Worm (Caenorhabditis elegans) whole organism, L1 larva: ENCODE data around the gene sro-1.

ENCODE experiments used
- C04F5.9 ChIP-seq: sonication (generic microtip); optimal IDR thresholded peaks from 2 replicates; lab custom pipeline; 2016; ENCODE audit warnings: missing genetic modification characterization, missing compliant biosample characterization
- C16A3.4 ChIP-seq: fragments of 150-350 bp; optimal IDR thresholded peaks from 2 replicates; lab custom pipeline; 2014; ENCODE audit warnings: missing biosample characterization, missing genetic modification characterization
- C34B4.2 ChIP-seq: sonication (generic microtip); optimal IDR thresholded peaks from 2 replicates; lab custom pipeline; 2017; ENCODE audit warnings: mild to moderate bottlenecking, missing genetic modification characterization, missing compliant biosample characterization
- F16B12.6 ChIP-seq: fragments of 150-350 bp; optimal IDR thresholded peaks from 2 replicates; lab custom pipeline; 2014; ENCODE audit warnings: missing biosample characterization, missing genetic modification characterization
- Y116A8C.19 ChIP-seq: sonication (generic microtip); optimal IDR thresholded peaks from 2 replicates; lab custom pipeline; 2016; ENCODE audit warnings: missing compliant biosample characterization, missing genetic modification characterization, borderline replicate concordance
- aha-1 ChIP-seq: fragments of 150-350 bp; optimal IDR thresholded peaks from 2 replicates; lab custom pipeline; 2014; ENCODE audit warnings: missing biosample characterization, missing genetic modification characterization
- alr-1 ChIP-seq: fragments of 200-800 bp; sonication (Bioruptor generic); optimal IDR thresholded peaks from 2 replicates; lab custom pipeline; 2018; ENCODE audit warnings: borderline replicate concordance, mild to moderate bottlenecking, missing genetic modification characterization, missing compliant biosample characterization
- ama-1 ChIP-seq: fragments of 150-350 bp; optimal IDR thresholded peaks from 2 replicates; lab custom pipeline; 2014
- blmp-1 ChIP-seq: fragments of 150-350 bp; optimal IDR thresholded peaks from 2 replicates; lab custom pipeline; 2014; ENCODE audit warnings: missing biosample characterization, missing genetic modification characterization
- ceh-63 ChIP-seq: fragments of 200-800 bp; sonication (Bioruptor generic); optimal IDR thresholded peaks from 2 replicates; lab custom pipeline; 2018; ENCODE audit warnings: mild to moderate bottlenecking, missing genetic modification characterization, missing compliant biosample characterization
- ceh-90 ChIP-seq: sonication (generic microtip); optimal IDR thresholded peaks from 2 replicates; lab custom pipeline; 2016; ENCODE audit warnings: missing genetic modification characterization, missing compliant biosample characterization
- ces-1 ChIP-seq: fragments of 150-350 bp; optimal IDR thresholded peaks from 2 replicates; lab custom pipeline; 2014; ENCODE audit warnings: missing biosample characterization, missing genetic modification reagents, missing genetic modification characterization
- dpl-1 ChIP-seq, 3 experiments: fragments of 150-350 bp in 2 of 3; sonication (generic microtip) in 1 of 3; optimal IDR thresholded peaks; 2 replicates each; lab custom pipeline; 2014 to 2017; ENCODE audit warnings: missing biosample characterization in 3 of 3, missing genetic modification characterization in 3 of 3, missing genetic modification reagents in 3 of 3
- dsc-1 ChIP-seq: sonication (generic microtip); optimal IDR thresholded peaks from 2 replicates; lab custom pipeline; 2016; ENCODE audit warnings: mild to moderate bottlenecking, missing genetic modification characterization, missing compliant biosample characterization
- efl-3 ChIP-seq: fragments of 200-800 bp; sonication (Bioruptor generic); optimal IDR thresholded peaks from 2 replicates; lab custom pipeline; 2018; ENCODE audit warnings: mild to moderate bottlenecking, missing genetic modification characterization, missing compliant biosample characterization
- egl-27 ChIP-seq, 2 experiments: fragments of 150-350 bp in 1 of 2; sonication (generic microtip); optimal IDR thresholded peaks; 3 replicates each; lab custom pipeline; 2017 to 2018; ENCODE audit warnings: missing biosample characterization in 2 of 2, missing genetic modification characterization in 2 of 2, missing genetic modification reagents in 2 of 2
- elt-2 ChIP-seq: sonication (generic microtip); optimal IDR thresholded peaks from 2 replicates; lab custom pipeline; 2016; ENCODE audit warnings: missing genetic modification characterization, mild to moderate bottlenecking, inconsistent platforms, missing compliant biosample characterization, missing genetic modification reagents
- elt-3 ChIP-seq, 6 experiments: fragments of 150-350 bp in 1 of 6; sonication (generic microtip); optimal IDR thresholded peaks; 2 replicates each; lab custom pipeline; 2017 to 2018; ENCODE audit warnings: missing biosample characterization in 6 of 6, missing genetic modification characterization in 6 of 6, inconsistent platforms in 1 of 6
- fkh-4 ChIP-seq: sonication (generic microtip); optimal IDR thresholded peaks from 2 replicates; lab custom pipeline; 2016; ENCODE audit warnings: missing compliant biosample characterization, missing genetic modification characterization, borderline replicate concordance
- fkh-8 ChIP-seq: sonication (generic microtip); optimal IDR thresholded peaks from 2 replicates; lab custom pipeline; 2016; ENCODE audit warnings: mild to moderate bottlenecking, missing genetic modification characterization, missing compliant biosample characterization
- fos-1 ChIP-seq: fragments of 150-350 bp; optimal IDR thresholded peaks from 2 replicates; lab custom pipeline; 2014; ENCODE audit warnings: missing biosample characterization, missing genetic modification characterization
- grh-1 ChIP-seq: fragments of 200-800 bp; sonication (Bioruptor generic); IDR thresholded peaks from 2 replicates; pipeline ENCODE4 v1.3.6; 2022; ENCODE audit warnings: missing genetic modification reagents, missing genetic modification characterization, missing compliant biosample characterization
- isw-1 ChIP-seq: fragments of 200-800 bp; sonication (Bioruptor generic); IDR thresholded peaks from 2 replicates; pipeline ENCODE4 v1.3.6; 2022; ENCODE audit warnings: missing genetic modification characterization, missing compliant biosample characterization
- lin-14 ChIP-seq: fragments of 200-800 bp; sonication (Bioruptor generic); optimal IDR thresholded peaks from 2 replicates; lab custom pipeline; 2018; ENCODE audit warnings: mild to moderate bottlenecking, missing genetic modification characterization, moderate library complexity, missing compliant biosample characterization
- lin-39 ChIP-seq: fragments of 150-350 bp; optimal IDR thresholded peaks from 2 replicates; lab custom pipeline; 2014; ENCODE audit warnings: missing biosample characterization, missing genetic modification reagents, missing genetic modification characterization
- lsy-2 ChIP-seq, 2 experiments: fragments of 150-350 bp; optimal IDR thresholded peaks; 2 replicates each; lab custom pipeline; 2014; ENCODE audit warnings: missing biosample characterization in 2 of 2, missing genetic modification characterization in 2 of 2
- mef-2 ChIP-seq: fragments of 150-350 bp; optimal IDR thresholded peaks from 2 replicates; lab custom pipeline; 2014; ENCODE audit warnings: missing biosample characterization, missing genetic modification characterization
- mep-1 ChIP-seq: fragments of 150-350 bp; optimal IDR thresholded peaks from 2 replicates; lab custom pipeline; 2014; ENCODE audit warnings: missing biosample characterization, missing genetic modification characterization
- nhr-11 ChIP-seq: fragments of 150-350 bp; optimal IDR thresholded peaks from 2 replicates; lab custom pipeline; 2014; ENCODE audit warnings: missing biosample characterization, missing genetic modification characterization
- nhr-19 ChIP-seq: fragments of 200-800 bp; sonication (Bioruptor generic); conservative IDR thresholded peaks from 2 replicates; pipeline ENCODE4 v1.3.6; 2022; ENCODE audit warnings: missing genetic modification characterization, missing compliant biosample characterization
- nhr-20 ChIP-seq: sonication (generic microtip); optimal IDR thresholded peaks from 2 replicates; lab custom pipeline; 2016; ENCODE audit warnings: mild to moderate bottlenecking, missing genetic modification characterization, missing compliant biosample characterization
- nhr-28 ChIP-seq: fragments of 150-350 bp; optimal IDR thresholded peaks from 2 replicates; lab custom pipeline; 2014; ENCODE audit warnings: missing biosample characterization, missing genetic modification characterization
- nhr-71 ChIP-seq: sonication (generic microtip); optimal IDR thresholded peaks from 2 replicates; lab custom pipeline; 2016; ENCODE audit warnings: mild to moderate bottlenecking, missing genetic modification characterization, moderate library complexity, missing compliant biosample characterization
- nhr-76 ChIP-seq: sonication (generic microtip); optimal IDR thresholded peaks from 2 replicates; lab custom pipeline; 2017; ENCODE audit warnings: missing biosample characterization, missing genetic modification characterization
- nhr-77 ChIP-seq: fragments of 150-350 bp; optimal IDR thresholded peaks from 2 replicates; lab custom pipeline; 2014; ENCODE audit warnings: missing biosample characterization, missing genetic modification characterization
- nhr-85 ChIP-seq: sonication (generic microtip); peaks from one replicate; lab custom pipeline; 2016; ENCODE audit warnings: missing genetic modification characterization, inconsistent platforms, missing compliant biosample characterization
- nhr-90 ChIP-seq: sonication (generic microtip); optimal IDR thresholded peaks from 2 replicates; lab custom pipeline; 2016; ENCODE audit warnings: mild to moderate bottlenecking, missing genetic modification characterization, missing compliant biosample characterization; ENCODE audit not compliant: poor library complexity
- pag-3 ChIP-seq: sonication (generic microtip); optimal IDR thresholded peaks from 2 replicates; lab custom pipeline; 2017; ENCODE audit warnings: missing genetic modification characterization, mild to moderate bottlenecking, missing compliant biosample characterization, antibody characterized with exemption, borderline replicate concordance; ENCODE audit not compliant: insufficient read depth
- pax-3 ChIP-seq: fragments of 200-800 bp; sonication (Bioruptor generic); optimal IDR thresholded peaks from 2 replicates; lab custom pipeline; 2018; ENCODE audit warnings: mild to moderate bottlenecking, missing genetic modification characterization, moderate library complexity, missing compliant biosample characterization
- pqm-1 ChIP-seq: sonication (generic microtip); optimal IDR thresholded peaks from 3 replicates; lab custom pipeline; 2017; ENCODE audit warnings: missing biosample characterization, missing genetic modification characterization
- skn-1 ChIP-seq: fragments of 150-350 bp; optimal IDR thresholded peaks from 2 replicates; lab custom pipeline; 2014; ENCODE audit warnings: missing biosample characterization, missing genetic modification characterization
- snu-23 ChIP-seq: sonication (generic microtip); optimal IDR thresholded peaks from 2 replicates; lab custom pipeline; 2016; ENCODE audit warnings: missing genetic modification characterization, missing compliant biosample characterization
- sptf-1 ChIP-seq: fragments of 150-350 bp; optimal IDR thresholded peaks from 2 replicates; lab custom pipeline; 2014; ENCODE audit warnings: missing biosample characterization, missing genetic modification characterization
- sup-37 ChIP-seq: fragments of 200-800 bp; sonication (Bioruptor generic); optimal IDR thresholded peaks from 2 replicates; lab custom pipeline; 2018; ENCODE audit warnings: mild to moderate bottlenecking, missing genetic modification characterization, missing compliant biosample characterization
- tbx-2 ChIP-seq: sonication (generic microtip); optimal IDR thresholded peaks from 2 replicates; lab custom pipeline; 2016; ENCODE audit warnings: missing genetic modification characterization, missing compliant biosample characterization
- tlp-1 ChIP-seq: fragments of 150-350 bp; optimal IDR thresholded peaks from 2 replicates; lab custom pipeline; 2014; ENCODE audit warnings: missing biosample characterization, missing genetic modification characterization
- unc-130 ChIP-seq: fragments of 150-350 bp; optimal IDR thresholded peaks from 2 replicates; lab custom pipeline; 2017; ENCODE audit warnings: missing biosample characterization, missing genetic modification characterization, inconsistent platforms
- unc-62 ChIP-seq: fragments of 150-350 bp; optimal IDR thresholded peaks from 2 replicates; lab custom pipeline; 2014; ENCODE audit warnings: missing biosample characterization, missing genetic modification reagents, missing genetic modification characterization
- unc-86 ChIP-seq: sonication (generic microtip); optimal IDR thresholded peaks from 2 replicates; lab custom pipeline; 2016; ENCODE audit warnings: missing genetic modification characterization, missing compliant biosample characterization
- unc-98 ChIP-seq: fragments of 200-800 bp; sonication (Bioruptor generic); IDR thresholded peaks from 2 replicates; pipeline ENCODE4 v1.3.6; 2022; ENCODE audit warnings: missing genetic modification characterization, missing compliant biosample characterization
- vab-15 ChIP-seq: sonication (generic microtip); optimal IDR thresholded peaks from 2 replicates; lab custom pipeline; 2017; ENCODE audit warnings: missing genotype, mild to moderate bottlenecking, missing genetic modification characterization, missing compliant biosample characterization
- zag-1 ChIP-seq: fragments of 150-350 bp; optimal IDR thresholded peaks from 2 replicates; lab custom pipeline; 2014; ENCODE audit warnings: missing biosample characterization, missing genetic modification characterization
- zip-4 ChIP-seq: fragments of 200-800 bp; sonication (Bioruptor generic); optimal IDR thresholded peaks from 2 replicates; lab custom pipeline; 2018; ENCODE audit warnings: mild to moderate bottlenecking, missing genetic modification characterization, moderate library complexity, missing compliant biosample characterization

sro-1 gene

DNA sequence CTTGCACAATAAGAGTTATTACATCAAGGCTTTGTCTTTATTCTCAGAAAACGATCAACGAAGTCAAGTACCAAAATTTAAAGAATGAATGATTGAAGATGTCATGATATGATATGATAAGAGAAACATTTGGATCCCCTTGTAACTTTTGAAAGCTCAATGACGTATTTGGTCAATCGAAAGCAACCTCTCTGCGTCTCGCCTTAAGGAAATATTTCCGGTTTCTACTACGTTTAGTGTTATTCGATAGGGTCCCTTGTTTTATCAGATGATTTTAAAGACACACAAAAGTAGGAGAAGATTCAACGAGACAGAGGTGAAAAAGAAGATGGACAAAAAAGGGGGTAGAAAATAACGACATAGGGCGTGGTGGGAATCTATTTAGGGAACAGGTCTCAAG lies 52.1 kb downstream of the sro-1 start:
- no peak for TF ChIP-seq nhr-11 (tag; lab: Kevin White, UChicago)
- TF ChIP-seq aha-1: no peak
- no peak for TF ChIP-seq mef-2 (tag; lab: Kevin White, UChicago)
- TF ChIP-seq pax-3 (tag; lab: Kevin White, UChicago): no peak
- TF ChIP-seq unc-130 (tag; lab: Kevin White, UChicago): no peak
- TF ChIP-seq nhr-85 (tag; lab: Kevin White, UChicago): peak; percentile 91
- TF ChIP-seq blmp-1 (tag; lab: Kevin White, UChicago): peak; percentile 76
- TF ChIP-seq nhr-19: peak; percentile 18
- no peak for TF ChIP-seq ceh-90 (tag; lab: Kevin White, UChicago)
- no peak for TF ChIP-seq nhr-90 (tag; lab: Kevin White, UChicago)
- no peak for TF ChIP-seq nhr-76
- no peak for TF ChIP-seq pag-3 (tag; lab: Kevin White, UChicago)
- no peak for TF ChIP-seq C04F5.9
- no peak for TF ChIP-seq unc-86 (tag; lab: Kevin White, UChicago)
- TF ChIP-seq lin-39 (tag; lab: Kevin White, UChicago): no peak
- peak; percentile 59 for TF ChIP-seq nhr-71 (tag; lab: Kevin White, UChicago)
- TF ChIP-seq unc-98 (GFP tag; lab: Robert Waterston, UW): no peak
- TF ChIP-seq lin-14 (GFP tag; lab: Kevin White, UChicago): peak; percentile 44
- no peak for TF ChIP-seq nhr-28
- no peak for TF ChIP-seq fkh-4
- TF ChIP-seq skn-1 (tag; lab: Kevin White, UChicago): no peak
- peak; percentile 36; the same call in 1 of the 2 replicates for TF ChIP-seq grh-1 (GFP tag; lab: Robert Waterston, UW)
- peak; percentile 49 for TF ChIP-seq nhr-20 (tag; lab: Kevin White, UChicago)
- no peak for TF ChIP-seq unc-62
- no peak for TF ChIP-seq sup-37 (GFP tag; lab: Kevin White, UChicago)
- TF ChIP-seq F16B12.6 (tag; lab: Kevin White, UChicago): no peak
- peak; percentile 14 for TF ChIP-seq snu-23 (GFP tag; lab: Kevin White, UChicago)
- no peak for TF ChIP-seq fkh-8 (tag; lab: Kevin White, UChicago)
- peak; percentile 37 for TF ChIP-seq tbx-2 (tag; lab: Kevin White, UChicago)
- TF ChIP-seq mep-1 (tag; lab: Kevin White, UChicago): no peak
- no peak for TF ChIP-seq ces-1 (GFP tag; lab: Kevin White, UChicago)
- TF ChIP-seq sptf-1 (tag; lab: Kevin White, UChicago): no peak
- no peak for TF ChIP-seq ama-1
- TF ChIP-seq alr-1 (tag; lab: Kevin White, UChicago): no peak
- peak in 5 of 6 experiments; percentile 32 to 73 (median 61) for TF ChIP-seq elt-3 (tag; optimal IDR thresholded peaks at IDR 0.05; lab: Kevin White, UChicago)
- TF ChIP-seq efl-3: no peak
- no peak for TF ChIP-seq isw-1 (GFP tag; lab: Robert Waterston, UW)
- peak; percentile 12 for TF ChIP-seq dsc-1
- no peak for TF ChIP-seq C16A3.4 (tag; lab: Kevin White, UChicago)
- TF ChIP-seq zag-1 (tag; lab: Kevin White, UChicago): no peak
- TF ChIP-seq vab-15 (tag; lab: Kevin White, UChicago): no peak
- no peak for TF ChIP-seq zip-4 (GFP tag; lab: Kevin White, UChicago)
- no peak for TF ChIP-seq lsy-2 (tag; optimal IDR thresholded peaks at IDR 0.05; lab: Kevin White, UChicago)
- no peak for TF ChIP-seq tlp-1 (tag; lab: Kevin White, UChicago)
- TF ChIP-seq, all 84 proteins: peak for 11

DNA sequence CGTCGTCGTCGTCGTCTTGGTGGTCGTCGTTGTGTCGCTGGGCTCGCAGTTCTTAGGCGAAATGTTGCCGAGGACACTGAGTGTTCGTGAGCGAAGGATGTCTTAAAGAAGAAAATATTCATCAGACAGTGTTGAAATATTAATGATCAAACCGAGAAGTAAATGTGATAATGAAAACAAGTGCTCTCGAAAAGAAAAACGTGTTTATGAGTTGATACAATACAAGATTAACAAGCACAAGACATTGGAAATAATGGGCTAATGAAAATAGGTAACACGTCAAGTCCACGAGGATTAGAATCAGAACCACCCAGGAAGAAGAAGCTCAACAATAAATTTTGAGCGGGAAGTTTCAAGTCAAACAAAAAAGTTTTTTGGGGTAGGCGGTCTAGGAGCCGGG lies 53.5 kb downstream of the sro-1 start, which contains the start of gene K02A2.5:
Gene K02A2.5 (minus strand): TSS at position 101 of the 400 bp plus-strand sequence.
- no peak for TF ChIP-seq pqm-1
- no peak for TF ChIP-seq nhr-77 (tag; lab: Kevin White, UChicago)
- TF ChIP-seq ceh-63 (GFP tag; lab: Kevin White, UChicago): no peak
- no peak for TF ChIP-seq Y116A8C.19 (tag; lab: Kevin White, UChicago)
- TF ChIP-seq isw-1 (GFP tag; lab: Robert Waterston, UW): no peak
- TF ChIP-seq nhr-76: no peak
- no peak for TF ChIP-seq nhr-19
- TF ChIP-seq C16A3.4 (tag; lab: Kevin White, UChicago): no peak
- TF ChIP-seq zip-4 (GFP tag; lab: Kevin White, UChicago): no peak
- no peak for TF ChIP-seq dpl-1 (GFP tag; optimal IDR thresholded peaks at IDR 0.05; lab: Kevin White, UChicago)
- TF ChIP-seq egl-27 (tag; optimal IDR thresholded peaks at IDR 0.05; lab: Kevin White, UChicago): no peak
- no peak for TF ChIP-seq ces-1 (GFP tag; lab: Kevin White, UChicago)
- TF ChIP-seq elt-2 (tag; lab: Kevin White, UChicago): no peak
- no peak for TF ChIP-seq tlp-1 (tag; lab: Kevin White, UChicago)
- no peak for TF ChIP-seq fos-1 (tag; lab: Kevin White, UChicago)
- TF ChIP-seq nhr-11 (tag; lab: Kevin White, UChicago): no peak
- TF ChIP-seq elt-3 (tag; optimal IDR thresholded peaks at IDR 0.05; lab: Kevin White, UChicago): no peak
- no peak for TF ChIP-seq C34B4.2 (tag; lab: Kevin White, UChicago)
- TF ChIP-seq skn-1 (tag; lab: Kevin White, UChicago): no peak
